Worm (Caenorhabditis elegans): Measurements from ENCODE around the gene msp-45.
A peak's percentile ranks its signal among the peaks of the same experiment; 100 is the strongest.
"Not testable (repeated sequence)": the region's sequence is repeated elsewhere in the genome, so short reads cannot be mapped to it uniquely, and the experiment has no call there.

msp-45 gene

ce11 chrII:5131800-5132199 is 25.1 kb downstream of the msp-45 start:
- no peak for TF ChIP-seq mbf-1 (tag; optimal IDR thresholded peaks at IDR 0.05)
- no peak for TF ChIP-seq unc-55 (GFP tag; optimal IDR thresholded peaks at IDR 0.05)
- no peak for TF ChIP-seq nhr-21 (tag; optimal IDR thresholded peaks at IDR 0.05)
- TF ChIP-seq zag-1 (tag; optimal IDR thresholded peaks at IDR 0.05), result no peak
- TF ChIP-seq unc-39 (tag; optimal IDR thresholded peaks at IDR 0.05), result no peak
- TF ChIP-seq skn-1 (tag; optimal IDR thresholded peaks at IDR 0.05), result no peak
- TF ChIP-seq aly-2 (tag; optimal IDR thresholded peaks at IDR 0.05), result no peak

- TF ChIP-seq nhr-21 (tag; optimal IDR thresholded peaks at IDR 0.05), result no peak
- no peak for TF ChIP-seq mab-5 (tag; optimal IDR thresholded peaks at IDR 0.05)
- TF ChIP-seq zag-1 (tag; optimal IDR thresholded peaks at IDR 0.05), result no peak
- TF ChIP-seq lsy-2 (tag; optimal IDR thresholded peaks at IDR 0.05), result no peak
- no peak for TF ChIP-seq lin-13 (GFP tag; optimal IDR thresholded peaks at IDR 0.05)
- no peak for TF ChIP-seq R02D3.7 (tag; optimal IDR thresholded peaks at IDR 0.05)
- no peak for TF ChIP-seq nhr-237 (tag; optimal IDR thresholded peaks at IDR 0.05)
- no peak for TF ChIP-seq unc-62 (GFP tag; optimal IDR thresholded peaks at IDR 0.05)
- TF ChIP-seq lin-11 (tag; optimal IDR thresholded peaks at IDR 0.05), result no peak
- TF ChIP-seq nhr-129 (tag; optimal IDR thresholded peaks at IDR 0.05), result no peak
- TF ChIP-seq aly-2 (tag; optimal IDR thresholded peaks at IDR 0.05), result no peak
- no peak for TF ChIP-seq egl-27 (tag; optimal IDR thresholded peaks at IDR 0.05)
- no peak for TF ChIP-seq ceh-82 (tag; optimal IDR thresholded peaks at IDR 0.05)
- TF ChIP-seq blmp-1 (tag; optimal IDR thresholded peaks at IDR 0.05; ENCODE audit: insufficient read depth), result no peak
- no peak for TF ChIP-seq nhr-6 (tag; optimal IDR thresholded peaks at IDR 0.05)
- no peak for TF ChIP-seq sem-4 (tag; optimal IDR thresholded peaks at IDR 0.05)
- no peak for TF ChIP-seq peb-1 (tag; optimal IDR thresholded peaks at IDR 0.05)
- TF ChIP-seq F13H6.1 (tag; optimal IDR thresholded peaks at IDR 0.05), result no peak
- no peak for TF ChIP-seq unc-39 (tag; optimal IDR thresholded peaks at IDR 0.05)
These were observed 26.8 kb downstream of the msp-45 start, which contains the start of gene lgc-56 for ce11 chrII:5130081-5130480. Gene lgc-56 (plus strand): TSS chrII:5130381.

ce11 chrII:5120612-5121011 is 36.3 kb downstream of the msp-45 start:
- TF ChIP-seq unc-62 (GFP tag; optimal IDR thresholded peaks at IDR 0.05) (peak; percentile 7), sma-9 (GFP tag; optimal IDR thresholded peaks at IDR 0.05) (no peak), sma-9 (tag; optimal IDR thresholded peaks at IDR 0.05) (no peak)

DNA sequence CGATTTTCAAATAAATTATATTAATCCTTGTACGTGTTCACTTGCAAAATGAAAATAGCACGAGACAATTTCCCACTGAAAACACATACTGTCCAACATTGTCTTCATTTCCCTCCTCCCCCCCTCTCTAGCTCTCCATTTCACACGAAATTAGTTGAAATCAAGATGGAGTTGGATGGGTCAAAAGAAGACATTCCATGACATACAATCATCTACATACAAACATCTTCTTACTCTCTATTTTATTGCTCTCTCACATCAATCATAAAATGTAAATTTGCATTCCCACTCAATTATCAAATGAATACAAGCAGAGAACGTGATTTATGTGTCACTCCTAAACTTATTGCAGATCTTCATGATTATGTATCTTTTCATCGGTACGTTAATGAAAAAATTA is 41.1 kb downstream of the msp-45 start, which contains the start of gene srsy-1:
Gene srsy-1 (plus strand): TSS at position 301 of the 400 bp plus-strand sequence.
- TF ChIP-seq lin-11 (tag; optimal IDR thresholded peaks at IDR 0.05) (no peak), nhr-23 (tag; optimal IDR thresholded peaks at IDR 0.05) (no peak), ztf-1 (GFP tag; conservative IDR thresholded peaks at IDR 0.05) (no peak), nhr-237 (tag; optimal IDR thresholded peaks at IDR 0.05) (no peak), gmeb-1 (tag; optimal IDR thresholded peaks at IDR 0.05) (no peak), lin-13 (GFP tag; optimal IDR thresholded peaks at IDR 0.05) (no peak), mab-5 (tag; optimal IDR thresholded peaks at IDR 0.05) (no peak), nhr-10 (tag; optimal IDR thresholded peaks at IDR 0.05) (no peak), ZK546.5 (tag; optimal IDR thresholded peaks at IDR 0.05) (no peak), ceh-82 (tag; optimal IDR thresholded peaks at IDR 0.05) (no peak), fos-1 (tag; optimal IDR thresholded peaks at IDR 0.05) (no peak), nhr-11 (tag; optimal IDR thresholded peaks at IDR 0.05) (no peak)

DNA sequence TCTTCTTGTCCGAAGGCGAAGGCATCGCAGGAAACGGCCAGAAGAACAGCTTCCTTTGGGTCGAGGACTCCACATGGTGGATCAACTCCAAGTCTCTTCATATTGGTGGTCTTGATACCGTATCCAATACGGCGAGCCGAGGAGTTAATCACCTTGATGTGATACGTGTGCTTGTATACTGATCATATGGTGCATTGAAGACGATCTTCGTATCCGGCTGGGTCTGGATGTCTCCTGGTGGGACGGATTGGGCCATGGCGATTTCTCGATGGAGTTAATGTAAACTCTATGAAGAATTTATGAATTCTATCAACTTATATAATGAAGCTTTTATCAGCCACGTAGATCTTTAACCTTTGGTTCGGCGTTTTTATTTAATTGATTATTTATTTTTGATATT is 41.6 kb downstream of the msp-45 start, which contains the start of gene msp-74:
Gene msp-74 (minus strand): TSS at position 101 of the 400 bp plus-strand sequence.
- not testable (repeated sequence) for TF ChIP-seq C34F6.9 (tag; optimal IDR thresholded peaks at IDR 0.05); dmd-4 (tag; optimal IDR thresholded peaks at IDR 0.05); ama-1 (optimal IDR thresholded peaks at IDR 0.05)

ce11 chrII:5112082-5112481 is 44.8 kb downstream of the msp-45 start, which contains the start of gene F09C12.8:
Gene F09C12.8 (plus strand): TSS chrII:5112382.
- no peak for TF ChIP-seq ceh-16 (tag; optimal IDR thresholded peaks at IDR 0.05)
- no peak for TF ChIP-seq Y55F3AM.14 (GFP tag; optimal IDR thresholded peaks at IDR 0.05)
- TF ChIP-seq lin-13 (GFP tag; optimal IDR thresholded peaks at IDR 0.05), result no peak
- no peak for TF ChIP-seq unc-39 (tag; optimal IDR thresholded peaks at IDR 0.05)
- TF ChIP-seq ceh-82 (tag; optimal IDR thresholded peaks at IDR 0.05), result no peak
- TF ChIP-seq C34F6.9 (tag; optimal IDR thresholded peaks at IDR 0.05), result no peak
- TF ChIP-seq alr-1 (tag; optimal IDR thresholded peaks at IDR 0.05), result no peak
- TF ChIP-seq nhr-11 (tag; optimal IDR thresholded peaks at IDR 0.05), result no peak
- no peak for TF ChIP-seq mbf-1 (tag; optimal IDR thresholded peaks at IDR 0.05)
- TF ChIP-seq snpc-4 (tag; optimal IDR thresholded peaks at IDR 0.05), result no peak
- no peak for TF ChIP-seq blmp-1 (tag; optimal IDR thresholded peaks at IDR 0.05; ENCODE audit: insufficient read depth)
- no peak for TF ChIP-seq skn-1 (tag; optimal IDR thresholded peaks at IDR 0.05)
- no peak for TF ChIP-seq peb-1 (tag; optimal IDR thresholded peaks at IDR 0.05)
- no peak for TF ChIP-seq sma-9 (GFP tag; optimal IDR thresholded peaks at IDR 0.05)
- no peak for TF ChIP-seq sma-9 (tag; optimal IDR thresholded peaks at IDR 0.05)
- TF ChIP-seq ztf-11 (tag; optimal IDR thresholded peaks at IDR 0.05), result no peak
- TF ChIP-seq egl-27 (tag; optimal IDR thresholded peaks at IDR 0.05), result no peak
- no peak for TF ChIP-seq nhr-10 (tag; optimal IDR thresholded peaks at IDR 0.05)
